Worm (Caenorhabditis elegans): ENCODE results near the gene cdh-1.

DNA sequence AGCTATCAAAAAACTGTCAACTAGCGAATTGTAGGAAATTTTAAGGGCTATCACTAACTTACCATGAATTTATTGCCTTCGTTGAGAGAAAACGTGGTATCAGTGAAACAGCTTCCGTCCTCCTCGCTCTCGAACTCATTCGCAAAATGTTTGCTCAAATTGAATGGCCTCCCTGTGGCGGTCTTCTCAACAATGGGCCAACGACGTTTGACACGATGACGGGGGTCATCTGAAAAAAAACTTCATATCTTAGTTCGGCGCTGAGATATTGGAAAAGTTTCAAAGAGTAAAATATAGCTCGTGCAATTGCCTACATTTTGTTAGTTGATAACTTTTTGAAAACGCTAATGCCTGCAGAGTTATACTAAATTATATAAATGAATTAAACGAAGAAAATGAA lies 30.9 kb downstream of the cdh-1 start:
- TF ChIP-seq R02D3.7 (tag; optimal IDR thresholded peaks at IDR 0.05) (no peak), pha-4 (tag; optimal IDR thresholded peaks at IDR 0.05) (no peak), eor-1 (tag; optimal IDR thresholded peaks at IDR 0.05) (no peak), aly-2 (tag; optimal IDR thresholded peaks at IDR 0.05) (no peak), nhr-76 (tag; optimal IDR thresholded peaks at IDR 0.05) (no peak), nfya-1 (tag; optimal IDR thresholded peaks at IDR 0.05; ENCODE audit: insufficient read depth) (no peak), ZK546.5 (tag; optimal IDR thresholded peaks at IDR 0.05) (no peak), pqm-1 (tag; optimal IDR thresholded peaks at IDR 0.05) (no peak), ztf-11 (tag; optimal IDR thresholded peaks at IDR 0.05) (no peak), elt-1 (tag; optimal IDR thresholded peaks at IDR 0.05) (no peak), unc-39 (tag; optimal IDR thresholded peaks at IDR 0.05) (no peak), ama-1 (optimal IDR thresholded peaks at IDR 0.05) (no peak), ceh-82 (tag; optimal IDR thresholded peaks at IDR 0.05) (no peak), egl-27 (tag; optimal IDR thresholded peaks at IDR 0.05) (no peak)
